Worm (Caenorhabditis elegans) whole organism, late embryonic: ENCODE data around the gene let-99.

Experiments
- K02D7.2 ChIP-seq: sonication (generic microtip); optimal IDR thresholded peaks from 2 replicates; lab custom pipeline; 2017; ENCODE audit warnings: mild to moderate bottlenecking, missing genetic modification characterization, missing compliant biosample characterization
- K09A11.1 ChIP-seq: sonication (generic microtip); optimal IDR thresholded peaks from 2 replicates; lab custom pipeline; 2017; ENCODE audit warnings: antibody characterized with exemption, mild to moderate bottlenecking, missing genetic modification characterization, missing compliant biosample characterization; ENCODE audit not compliant: insufficient read depth
- T23F11.4 ChIP-seq: fragments of 200-800 bp; sonication (Bioruptor generic); optimal IDR thresholded peaks from 2 replicates; lab custom pipeline; 2018; ENCODE audit warnings: mild to moderate bottlenecking, missing genetic modification characterization, missing compliant biosample characterization
- Y22D7AL.16 ChIP-seq: sonication (generic microtip); optimal IDR thresholded peaks from 2 replicates; lab custom pipeline; 2016; ENCODE audit warnings: missing genetic modification characterization, missing compliant biosample characterization
- ahr-1 ChIP-seq: sonication (generic microtip); optimal IDR thresholded peaks from 2 replicates; lab custom pipeline; 2016; ENCODE audit warnings: missing genetic modification characterization, missing compliant biosample characterization
- ama-1 ChIP-seq: fragments of 150-350 bp; optimal IDR thresholded peaks from 2 replicates; lab custom pipeline; 2014
- ceh-14 ChIP-seq: sonication (generic microtip); optimal IDR thresholded peaks from 2 replicates; lab custom pipeline; 2016; ENCODE audit warnings: missing genotype, missing genetic modification characterization, missing compliant biosample characterization
- ceh-19 ChIP-seq: fragments of 200-800 bp; sonication (Bioruptor generic); optimal IDR thresholded peaks from 2 replicates; lab custom pipeline; 2018; ENCODE audit warnings: mild to moderate bottlenecking, missing genetic modification characterization, missing compliant biosample characterization
- ceh-2 ChIP-seq: sonication (generic microtip); optimal IDR thresholded peaks from 2 replicates; lab custom pipeline; 2016; ENCODE audit warnings: missing genotype, missing genetic modification characterization, missing compliant biosample characterization
- ceh-22 ChIP-seq: sonication (generic microtip); optimal IDR thresholded peaks from 2 replicates; lab custom pipeline; 2017; ENCODE audit warnings: missing biosample characterization, missing genetic modification characterization
- ceh-30 ChIP-seq: fragments of 150-350 bp; optimal IDR thresholded peaks from 2 replicates; lab custom pipeline; 2014; ENCODE audit warnings: missing biosample characterization, missing genetic modification characterization
- ceh-31 ChIP-seq: sonication (generic microtip); optimal IDR thresholded peaks from 2 replicates; lab custom pipeline; 2016; ENCODE audit warnings: missing genetic modification characterization, missing compliant biosample characterization
- ceh-48 ChIP-seq: sonication (generic microtip); optimal IDR thresholded peaks from 2 replicates; lab custom pipeline; 2016; ENCODE audit warnings: missing genetic modification characterization, inconsistent platforms, missing compliant biosample characterization
- ceh-6 ChIP-seq: fragments of 200-800 bp; sonication (Bioruptor generic); optimal IDR thresholded peaks from 2 replicates; lab custom pipeline; 2018; ENCODE audit warnings: mild to moderate bottlenecking, missing genetic modification characterization, missing compliant biosample characterization
- dve-1 ChIP-seq: sonication (generic microtip); optimal IDR thresholded peaks from 2 replicates; lab custom pipeline; 2017; ENCODE audit warnings: antibody characterized with exemption, mild to moderate bottlenecking, missing genetic modification characterization, missing compliant biosample characterization
- elt-4 ChIP-seq: sonication (generic microtip); optimal IDR thresholded peaks from 2 replicates; lab custom pipeline; 2016; ENCODE audit warnings: missing genetic modification characterization, missing compliant biosample characterization
- eyg-1 ChIP-seq: sonication (generic microtip); optimal IDR thresholded peaks from 2 replicates; lab custom pipeline; 2016; ENCODE audit warnings: missing genotype, missing genetic modification characterization, missing compliant biosample characterization
- fkh-10 ChIP-seq: fragments of 150-350 bp; optimal IDR thresholded peaks from 2 replicates; lab custom pipeline; 2014; ENCODE audit warnings: missing biosample characterization, missing genetic modification reagents, missing genetic modification characterization
- gmeb-2 ChIP-seq: sonication (generic microtip); optimal IDR thresholded peaks from 2 replicates; lab custom pipeline; 2016; ENCODE audit warnings: missing genetic modification characterization, inconsistent platforms, missing compliant biosample characterization
- hlh-13 ChIP-seq: fragments of 200-800 bp; sonication (Bioruptor generic); optimal IDR thresholded peaks from 2 replicates; lab custom pipeline; 2018; ENCODE audit warnings: mild to moderate bottlenecking, missing genetic modification characterization, missing compliant biosample characterization
- hlh-30 ChIP-seq: sonication (generic microtip); optimal IDR thresholded peaks from 2 replicates; lab custom pipeline; 2017; ENCODE audit warnings: antibody characterized with exemption, missing genetic modification characterization, missing compliant biosample characterization; ENCODE audit not compliant: insufficient read depth
- hlh-6 ChIP-seq: sonication (generic microtip); optimal IDR thresholded peaks from 2 replicates; lab custom pipeline; 2016; ENCODE audit warnings: missing genotype, missing genetic modification characterization, missing compliant biosample characterization
- lim-6 ChIP-seq: sonication (generic microtip); optimal IDR thresholded peaks from 2 replicates; lab custom pipeline; 2016; ENCODE audit warnings: missing genetic modification characterization, missing compliant biosample characterization
- lin-11 ChIP-seq: fragments of 200-800 bp; sonication (Bioruptor generic); optimal IDR thresholded peaks from 2 replicates; lab custom pipeline; 2018; ENCODE audit warnings: mild to moderate bottlenecking, missing genetic modification characterization, missing compliant biosample characterization
- madf-2 ChIP-seq: sonication (generic microtip); optimal IDR thresholded peaks from 2 replicates; lab custom pipeline; 2017; ENCODE audit warnings: missing genetic modification characterization, missing compliant biosample characterization
- mec-3 ChIP-seq: sonication (generic microtip); optimal IDR thresholded peaks from 2 replicates; lab custom pipeline; 2016; ENCODE audit warnings: borderline replicate concordance, missing genetic modification characterization, missing compliant biosample characterization
- nfya-1 ChIP-seq: sonication (generic microtip); optimal IDR thresholded peaks from 2 replicates; lab custom pipeline; 2017; ENCODE audit warnings: missing genetic modification characterization, mild to moderate bottlenecking, missing compliant biosample characterization, antibody characterized with exemption, moderate library complexity
- nhr-11 ChIP-seq: fragments of 150-350 bp; optimal IDR thresholded peaks from 2 replicates; lab custom pipeline; 2014; ENCODE audit warnings: missing biosample characterization, missing genetic modification characterization
- nhr-232 ChIP-seq: sonication (generic microtip); optimal IDR thresholded peaks from 2 replicates; lab custom pipeline; 2016; ENCODE audit warnings: missing genetic modification characterization, missing compliant biosample characterization
- pat-9 ChIP-seq: fragments of 200-800 bp; sonication (Bioruptor generic); optimal IDR thresholded peaks from 2 replicates; lab custom pipeline; 2018; ENCODE audit warnings: mild to moderate bottlenecking, missing genetic modification characterization, moderate library complexity, missing compliant biosample characterization
- pax-1 ChIP-seq: fragments of 150-350 bp; optimal IDR thresholded peaks from 2 replicates; lab custom pipeline; 2014; ENCODE audit warnings: missing biosample characterization, missing genetic modification characterization
- pha-2 ChIP-seq: sonication (generic microtip); optimal IDR thresholded peaks from 2 replicates; lab custom pipeline; 2017; ENCODE audit warnings: mild to moderate bottlenecking, missing genetic modification characterization, missing compliant biosample characterization
- pha-4 ChIP-seq: fragments of 150-350 bp; optimal IDR thresholded peaks from 2 replicates; lab custom pipeline; 2018; ENCODE audit warnings: missing biosample characterization, missing genetic modification reagents, missing genetic modification characterization
- pqm-1 ChIP-seq: sonication (generic microtip); optimal IDR thresholded peaks from 2 replicates; lab custom pipeline; 2016; ENCODE audit warnings: missing genetic modification characterization, missing compliant biosample characterization
- pros-1 ChIP-seq: fragments of 150-350 bp; optimal IDR thresholded peaks from 2 replicates; lab custom pipeline; 2014; ENCODE audit warnings: missing biosample characterization, missing genetic modification reagents, missing genetic modification characterization
- ref-2 ChIP-seq: sonication (generic microtip); optimal IDR thresholded peaks from 2 replicates; lab custom pipeline; 2016; ENCODE audit warnings: missing genetic modification characterization, missing compliant biosample characterization
- sox-4 ChIP-seq: sonication (generic microtip); optimal IDR thresholded peaks from 2 replicates; lab custom pipeline; 2017; ENCODE audit warnings: mild to moderate bottlenecking, missing genetic modification characterization, inconsistent platforms, missing compliant biosample characterization
- tbx-2 ChIP-seq: sonication (generic microtip); optimal IDR thresholded peaks from 2 replicates; lab custom pipeline; 2016; ENCODE audit warnings: missing genetic modification characterization, missing compliant biosample characterization
- tbx-7 ChIP-seq: sonication (generic microtip); optimal IDR thresholded peaks from 2 replicates; lab custom pipeline; 2016; ENCODE audit warnings: missing genotype, missing genetic modification characterization, missing compliant biosample characterization
- ttx-3 ChIP-seq: sonication (generic microtip); optimal IDR thresholded peaks from 2 replicates; lab custom pipeline; 2016; ENCODE audit warnings: missing genetic modification reagents, missing genetic modification characterization, missing compliant biosample characterization
- unc-3 ChIP-seq, 2 experiments: fragments of 200-800 bp in 1 of 2; sonication (Bioruptor generic) in 1 of 2; sonication (generic microtip) in 1 of 2; conservative IDR thresholded peaks in 1 of 2; optimal IDR thresholded peaks in 1 of 2; 2 replicates each; pipeline versions ENCODE4 v1.3.6 to Lab custom; 2016 to 2022; ENCODE audit warnings: missing compliant biosample characterization in 2 of 2, missing genetic modification characterization in 2 of 2, missing genetic modification reagents in 1 of 2
- unc-42 ChIP-seq: sonication (generic microtip); optimal IDR thresholded peaks from 2 replicates; lab custom pipeline; 2016; ENCODE audit warnings: missing genotype, missing genetic modification characterization, missing compliant biosample characterization
- unc-55 ChIP-seq: sonication (generic microtip); optimal IDR thresholded peaks from 2 replicates; lab custom pipeline; 2017; ENCODE audit warnings: missing biosample characterization, missing genetic modification reagents, missing genetic modification characterization

Gene let-99

DNA sequence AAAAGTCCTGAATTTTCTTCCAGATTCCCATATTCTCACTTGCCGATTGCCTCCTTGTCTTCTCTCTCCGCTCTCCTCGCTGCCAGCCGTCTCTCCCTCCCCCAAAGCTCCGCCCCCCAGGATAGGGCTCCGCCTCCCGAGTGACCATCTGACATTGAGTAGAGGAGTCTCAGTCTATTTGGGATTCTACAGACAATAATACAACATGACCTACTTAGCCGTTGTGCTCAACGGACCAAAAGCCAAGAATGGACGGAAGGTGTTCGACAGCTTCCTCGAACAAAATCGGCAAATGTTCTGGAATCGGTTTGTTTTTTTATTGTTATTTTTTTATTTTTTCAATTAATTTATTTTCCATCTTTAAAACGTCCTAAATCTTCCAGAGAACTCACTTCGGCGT lies 25.6 kb upstream of the let-99 start, which contains the start of gene ham-1:
ham-1 (plus strand) TSS at position 173 of the 400 bp plus-strand sequence.
- TF ChIP-seq ceh-14 (tag; lab: Kevin White, UChicago), result no peak
- no peak for TF ChIP-seq ref-2 (tag; lab: Kevin White, UChicago)
- TF ChIP-seq ahr-1 (tag; lab: Kevin White, UChicago), result no peak
- TF ChIP-seq gmeb-2 (tag; lab: Kevin White, UChicago), result no peak
- no peak for TF ChIP-seq Y22D7AL.16 (tag; lab: Kevin White, UChicago)
- TF ChIP-seq unc-3 (GFP tag; conservative IDR thresholded peaks at IDR 0.05; lab: Robert Waterston, UW), result no peak
- no peak for TF ChIP-seq unc-3 (tag; optimal IDR thresholded peaks at IDR 0.05; lab: Kevin White, UChicago)
- TF ChIP-seq ceh-6 (GFP tag; lab: Kevin White, UChicago), result no peak

DNA sequence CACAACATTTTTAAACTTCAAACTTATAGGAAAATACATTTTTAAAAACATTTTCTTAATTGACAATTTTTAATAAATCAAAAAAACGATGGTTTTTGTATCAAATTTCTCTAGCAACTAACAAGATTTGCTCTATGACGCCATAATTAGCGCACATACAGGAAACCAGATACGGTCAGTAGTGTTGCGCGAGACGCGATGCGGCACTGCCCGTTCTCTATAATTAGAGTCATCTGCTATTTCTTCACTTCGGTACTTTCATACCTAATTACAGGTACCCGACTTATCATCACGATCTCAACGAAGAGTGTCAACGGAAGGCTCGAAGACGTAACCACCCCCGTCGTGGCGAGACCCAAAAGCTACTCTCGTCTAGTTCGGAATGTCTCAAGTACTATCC lies 23.0 kb upstream of the let-99 start:
- TF ChIP-seq K02D7.2 (tag; lab: Kevin White, UChicago) (no peak), tbx-2 (tag; lab: Kevin White, UChicago) (no peak), mec-3 (no peak), madf-2 (tag; lab: Kevin White, UChicago) (no peak), unc-55 (no peak), nhr-11 (tag; lab: Kevin White, UChicago) (no peak), ama-1 (lab: Kevin White, UChicago) (no peak), hlh-30 (no peak), ceh-19 (GFP tag; lab: Kevin White, UChicago) (no peak), hlh-13 (GFP tag; lab: Kevin White, UChicago) (no peak), nfya-1 (tag; lab: Kevin White, UChicago) (no peak), pax-1 (no peak)

DNA sequence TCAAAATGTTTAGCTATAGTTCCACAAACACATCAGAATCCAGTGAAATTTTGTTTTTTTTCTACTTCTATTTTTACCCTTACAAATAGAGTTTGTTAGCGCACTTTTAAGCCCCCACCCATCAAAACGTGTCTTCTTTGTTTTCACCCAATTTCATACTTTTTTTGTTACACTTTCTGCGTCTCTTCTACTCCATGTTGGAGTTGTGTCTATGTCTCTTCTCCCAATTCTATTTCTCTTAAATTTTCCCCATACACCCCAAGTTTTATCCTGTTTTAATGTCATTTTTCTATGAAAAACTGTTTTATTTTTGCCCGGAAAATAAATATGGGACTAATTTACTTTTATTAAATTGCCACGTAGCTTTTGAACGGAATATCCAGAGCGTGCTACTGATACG lies 22.2 kb upstream of the let-99 start:
- TF ChIP-seq pros-1 (tag; lab: Kevin White, UChicago), result no peak
- TF ChIP-seq ttx-3 (tag; lab: Kevin White, UChicago), result no peak
- no peak for TF ChIP-seq ceh-31 (tag; lab: Kevin White, UChicago)
- TF ChIP-seq unc-42 (tag; lab: Kevin White, UChicago), result no peak
- no peak for TF ChIP-seq pha-4 (tag; lab: Kevin White, UChicago)
- no peak for TF ChIP-seq mec-3
- no peak for TF ChIP-seq hlh-6 (tag; lab: Kevin White, UChicago)
- TF ChIP-seq pha-2 (tag; lab: Kevin White, UChicago), result no peak
- no peak for TF ChIP-seq tbx-7 (tag; lab: Kevin White, UChicago)
- TF ChIP-seq ama-1 (lab: Kevin White, UChicago), result no peak
- TF ChIP-seq elt-4, result no peak
- TF ChIP-seq nhr-232 (tag; lab: Kevin White, UChicago), result no peak
- TF ChIP-seq ceh-2 (tag; lab: Kevin White, UChicago), result no peak
- no peak for TF ChIP-seq T23F11.4 (GFP tag; lab: Kevin White, UChicago)
- TF ChIP-seq sox-4, result no peak
- TF ChIP-seq fkh-10 (GFP tag; lab: Kevin White, UChicago), result no peak
- no peak for TF ChIP-seq ceh-48 (tag; lab: Kevin White, UChicago)
- TF ChIP-seq hlh-13 (GFP tag; lab: Kevin White, UChicago), result no peak
- no peak for TF ChIP-seq pqm-1
- no peak for TF ChIP-seq eyg-1 (tag; lab: Kevin White, UChicago)

DNA sequence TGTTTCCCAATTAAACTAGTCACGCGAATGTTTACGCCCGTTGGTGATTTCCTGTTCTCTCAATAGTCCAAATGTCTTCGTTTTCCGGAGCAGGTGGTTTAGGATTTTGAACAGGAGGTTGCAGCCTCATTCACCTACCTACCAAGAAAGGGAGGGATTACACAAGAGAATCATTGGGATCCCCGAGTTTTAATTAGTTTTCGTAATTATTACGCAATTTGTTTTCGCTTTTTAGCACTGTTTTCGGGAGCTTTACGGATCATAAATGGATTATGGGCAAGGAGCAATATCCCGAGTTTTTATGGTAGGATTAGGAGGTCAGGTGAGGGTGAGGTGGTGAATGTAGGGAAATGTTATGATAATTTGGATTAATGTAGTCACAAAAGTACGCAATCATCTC lies 21.7 kb upstream of the let-99 start:
- TF ChIP-seq dve-1 (tag; lab: Kevin White, UChicago) (no peak), nhr-232 (tag; lab: Kevin White, UChicago) (no peak), ceh-22 (tag; lab: Kevin White, UChicago) (no peak), ceh-30 (tag; lab: Kevin White, UChicago) (no peak), unc-42 (tag; lab: Kevin White, UChicago) (no peak), ceh-48 (tag; lab: Kevin White, UChicago) (no peak), pat-9 (tag; lab: Kevin White, UChicago) (no peak), lin-11 (tag; lab: Kevin White, UChicago) (no peak), lim-6 (tag; lab: Kevin White, UChicago) (no peak), K09A11.1 (tag; lab: Kevin White, UChicago) (no peak), pha-4 (tag; lab: Kevin White, UChicago) (no peak), eyg-1 (tag; lab: Kevin White, UChicago) (no peak)
